Worm (Caenorhabditis elegans) whole organism, L4 larva: Measurements from ENCODE around the gene acdh-12.

Source experiments
- ceh-82 ChIP-seq: sonication (generic microtip); optimal IDR thresholded peaks from 2 replicates; lab custom pipeline; 2017; ENCODE audit warnings: missing biosample characterization, missing genetic modification characterization
- fkh-10 ChIP-seq: fragments of 150-350 bp; optimal IDR thresholded peaks from 2 replicates; lab custom pipeline; 2014; ENCODE audit warnings: missing biosample characterization, missing genetic modification reagents, missing genetic modification characterization
- hlh-30 ChIP-seq: sonication (generic microtip); optimal IDR thresholded peaks from 2 replicates; lab custom pipeline; 2017; ENCODE audit warnings: antibody characterized with exemption, mild to moderate bottlenecking, missing genetic modification characterization, missing compliant biosample characterization; ENCODE audit not compliant: insufficient read depth
- nhr-25 ChIP-seq: sonication (generic microtip); optimal IDR thresholded peaks from 2 replicates; lab custom pipeline; 2017; ENCODE audit warnings: missing genetic modification characterization, mild to moderate bottlenecking, missing compliant biosample characterization, antibody characterized with exemption, moderate library complexity, borderline replicate concordance; ENCODE audit not compliant: insufficient read depth
- pha-4 ChIP-seq, 2 experiments: fragments of 150-350 bp in 1 of 2; fragments of 200-800 bp in 1 of 2; sonication (Bioruptor generic) in 1 of 2; IDR thresholded peaks in 1 of 2; optimal IDR thresholded peaks in 1 of 2; 2 replicates each; pipeline versions ENCODE4 v1.3.6 to Lab custom; 2014 to 2022; ENCODE audit warnings: missing genetic modification characterization in 2 of 2, missing genetic modification reagents in 2 of 2, missing biosample characterization in 1 of 2, missing compliant biosample characterization in 1 of 2
- unc-39 ChIP-seq: sonication (generic microtip); optimal IDR thresholded peaks from 2 replicates; lab custom pipeline; 2017; ENCODE audit warnings: missing biosample characterization, missing genetic modification characterization

ce11 chrII:7147550-7147949 is 47.9 kb downstream of the acdh-12 start:
- TF ChIP-seq hlh-30 (no peak), pha-4 (GFP tag; IDR thresholded peaks at IDR 0.05; lab: Robert Waterston, UW) (no peak), pha-4 (tag; optimal IDR thresholded peaks at IDR 0.05; lab: Kevin White, UChicago) (no peak), unc-39 (tag; lab: Kevin White, UChicago) (no peak), ceh-82 (tag; lab: Kevin White, UChicago) (no peak), nhr-25 (no peak), fkh-10 (GFP tag; lab: Kevin White, UChicago) (no peak)
